Fruit fly (Drosophila melanogaster) whole organism, embryonic: ENCODE measurements around the gene AlaRS.

ENCODE experiments used
- Bteb2 ChIP-seq: fragments of 200-800 bp; sonication (Bioruptor generic); optimal IDR thresholded peaks from 2 replicates; lab custom pipeline; 2016; ENCODE audit warnings: missing biosample characterization, missing genetic modification characterization
- CG10274 ChIP-seq: fragments of 200-800 bp; sonication (Bioruptor generic); optimal IDR thresholded peaks from 3 replicates; lab custom pipeline; 2017; ENCODE audit warnings: missing biosample characterization, mild to moderate bottlenecking, missing genetic modification characterization
- CG10543 ChIP-seq: fragments of 200-800 bp; sonication (Bioruptor generic); optimal IDR thresholded peaks from 3 replicates; lab custom pipeline; 2017; ENCODE audit warnings: missing biosample characterization, mild to moderate bottlenecking, missing genetic modification characterization, moderate library complexity
- CG13894 ChIP-seq: fragments of 200-800 bp; sonication (Bioruptor generic); optimal IDR thresholded peaks from 3 replicates; lab custom pipeline; 2018; ENCODE audit warnings: missing biosample characterization, mild to moderate bottlenecking, missing genetic modification characterization, moderate library complexity
- CG15514 ChIP-seq: fragments of 200-800 bp; sonication (Bioruptor generic); optimal IDR thresholded peaks from 3 replicates; lab custom pipeline; 2017; ENCODE audit warnings: missing biosample characterization, missing genetic modification characterization, mild to moderate bottlenecking, moderate library complexity, missing genetic modification reagents
- CG16815 ChIP-seq: fragments of 200-800 bp; sonication (Bioruptor generic); optimal IDR thresholded peaks from 3 replicates; lab custom pipeline; 2017; ENCODE audit warnings: missing biosample characterization, mild to moderate bottlenecking, missing genetic modification characterization
- CG17568 ChIP-seq: fragments of 200-800 bp; sonication (Bioruptor generic); optimal IDR thresholded peaks from 2 replicates; lab custom pipeline; 2018; ENCODE audit warnings: missing biosample characterization, mild to moderate bottlenecking, missing genetic modification characterization, moderate library complexity
- CG1792 ChIP-seq: fragments of 200-800 bp; sonication (Bioruptor generic); optimal IDR thresholded peaks from 2 replicates; lab custom pipeline; 2016; ENCODE audit warnings: missing biosample characterization, missing genetic modification characterization
- CG2116 ChIP-seq: fragments of 200-800 bp; sonication (Bioruptor generic); optimal IDR thresholded peaks from 3 replicates; lab custom pipeline; 2018; ENCODE audit warnings: missing biosample characterization, mild to moderate bottlenecking, missing genetic modification characterization
- CG2889 ChIP-seq: fragments of 200-800 bp; sonication (Bioruptor generic); IDR thresholded peaks from 3 replicates; pipeline ENCODE4 v1.3.6; 2022; ENCODE audit warnings: missing biosample characterization, missing genetic modification characterization
- CG33557 ChIP-seq: fragments of 200-800 bp; sonication (Bioruptor generic); optimal IDR thresholded peaks from 2 replicates; lab custom pipeline; 2019; ENCODE audit warnings: missing biosample characterization, mild to moderate bottlenecking, missing genetic modification characterization, moderate library complexity
- CG4282 ChIP-seq: fragments of 200-800 bp; sonication (Bioruptor generic); optimal IDR thresholded peaks from 2 replicates; lab custom pipeline; 2016; ENCODE audit warnings: missing biosample characterization, missing genetic modification characterization
- CG4617 ChIP-seq: fragments of 200-800 bp; sonication (Bioruptor generic); optimal IDR thresholded peaks from 3 replicates; lab custom pipeline; 2016; ENCODE audit warnings: missing biosample characterization, missing genetic modification characterization, borderline replicate concordance
- CG4730 ChIP-seq: fragments of 200-800 bp; sonication (Bioruptor generic); IDR thresholded peaks from 2 replicates; pipeline ENCODE4 v1.3.6; 2022; ENCODE audit warnings: missing biosample characterization, missing genetic modification characterization
- CG5180 ChIP-seq: fragments of 200-800 bp; sonication (Bioruptor generic); optimal IDR thresholded peaks from 3 replicates; lab custom pipeline; 2017; ENCODE audit warnings: missing biosample characterization, missing genetic modification characterization, mild to moderate bottlenecking, moderate library complexity, missing genetic modification reagents
- CG6254 ChIP-seq: fragments of 200-800 bp; sonication (Bioruptor generic); optimal IDR thresholded peaks from 3 replicates; lab custom pipeline; 2017; ENCODE audit warnings: mild to moderate bottlenecking, missing biosample characterization, missing genetic modification reagents, missing genetic modification characterization
- CG7357 ChIP-seq: fragments of 200-800 bp; sonication (Bioruptor generic); IDR thresholded peaks from 3 replicates; pipeline ENCODE4 v1.3.6; 2022; ENCODE audit warnings: missing biosample characterization, missing genetic modification characterization
- CG7928 ChIP-seq: fragments of 200-800 bp; sonication (Bioruptor generic); optimal IDR thresholded peaks from 2 replicates; lab custom pipeline; 2017; ENCODE audit warnings: missing biosample characterization, mild to moderate bottlenecking, missing genetic modification characterization
- CG8290 ChIP-seq, 3 experiments: fragments of 200-800 bp; sonication (Bioruptor generic); optimal IDR thresholded peaks; 2 replicates each; lab custom pipeline; 2016 to 2019; ENCODE audit warnings: missing biosample characterization in 3 of 3, missing genetic modification characterization in 3 of 3, mild to moderate bottlenecking in 2 of 3, moderate library complexity in 1 of 3
- CG8924 ChIP-seq: fragments of 200-800 bp; optimal IDR thresholded peaks from 3 replicates; lab custom pipeline; 2019; ENCODE audit warnings: missing biosample characterization, mild to moderate bottlenecking, missing genetic modification characterization, moderate library complexity
- CG9437 ChIP-seq: fragments of 200-800 bp; sonication (Bioruptor generic); optimal IDR thresholded peaks from 2 replicates; lab custom pipeline; 2018; ENCODE audit warnings: missing biosample characterization, mild to moderate bottlenecking, missing genetic modification characterization
- CG9817 ChIP-seq: fragments of 200-800 bp; sonication (Bioruptor generic); optimal IDR thresholded peaks from 2 replicates; lab custom pipeline; 2018; ENCODE audit warnings: missing biosample characterization, mild to moderate bottlenecking, missing genetic modification characterization, moderate library complexity
- GATAe ChIP-seq: fragments of 200-800 bp; sonication (Bioruptor generic); conservative IDR thresholded peaks from 2 replicates; pipeline ENCODE4 v1.3.6; 2022; ENCODE audit warnings: missing biosample characterization, missing genetic modification characterization
- NK7.1 ChIP-seq: fragments of 200-800 bp; sonication (Bioruptor generic); optimal IDR thresholded peaks from 3 replicates; lab custom pipeline; 2016; ENCODE audit warnings: missing biosample characterization, missing genetic modification characterization
- NfI ChIP-seq: fragments of 200-800 bp; sonication (Bioruptor generic); optimal IDR thresholded peaks from 3 replicates; lab custom pipeline; 2018; ENCODE audit warnings: missing biosample characterization, mild to moderate bottlenecking, missing genetic modification characterization, moderate library complexity
- PHDP ChIP-seq: fragments of 200-800 bp; sonication (Bioruptor generic); optimal IDR thresholded peaks from 3 replicates; lab custom pipeline; 2018; ENCODE audit warnings: missing biosample characterization, mild to moderate bottlenecking, missing genetic modification characterization, moderate library complexity
- YL-1 ChIP-seq: fragments of 200-800 bp; sonication (Bioruptor generic); optimal IDR thresholded peaks from 3 replicates; lab custom pipeline; 2017; ENCODE audit warnings: missing biosample characterization, mild to moderate bottlenecking, missing genetic modification characterization
- ac ChIP-seq: fragments of 200-800 bp; sonication (Bioruptor generic); optimal IDR thresholded peaks from 3 replicates; lab custom pipeline; 2017; ENCODE audit warnings: missing biosample characterization, mild to moderate bottlenecking, missing genetic modification characterization
- ara ChIP-seq: fragments of 200-800 bp; sonication (Bioruptor generic); IDR thresholded peaks from 2 replicates; pipeline ENCODE4 v1.3.6; 2022; ENCODE audit warnings: missing biosample characterization, missing genetic modification characterization
- crp ChIP-seq, 2 experiments: fragments of 200-800 bp; sonication (Bioruptor generic); optimal IDR thresholded peaks; 2 replicates in 1 of 2; 3 replicates in 1 of 2; lab custom pipeline; 2017; ENCODE audit warnings: missing biosample characterization in 2 of 2, missing genetic modification characterization in 2 of 2, mild to moderate bottlenecking in 1 of 2, moderate library complexity in 1 of 2
- dan ChIP-seq: fragments of 200-800 bp; sonication (Bioruptor generic); IDR thresholded peaks from 2 replicates; pipeline ENCODE4 v1.3.6; 2022; ENCODE audit warnings: missing biosample characterization, missing genetic modification characterization
- ftz-f1 ChIP-seq: fragments of 200-800 bp; sonication (Bioruptor generic); optimal IDR thresholded peaks from 2 replicates; lab custom pipeline; 2016; ENCODE audit warnings: missing biosample characterization, missing genetic modification characterization
- gem ChIP-seq: fragments of 200-800 bp; sonication (Bioruptor generic); optimal IDR thresholded peaks from 2 replicates; lab custom pipeline; 2019; ENCODE audit warnings: missing biosample characterization, mild to moderate bottlenecking, missing genetic modification characterization, moderate library complexity
- hb ChIP-seq: fragments of 200-800 bp; sonication (Bioruptor generic); IDR thresholded peaks from 3 replicates; pipeline ENCODE4 v1.3.6; 2022; ENCODE audit warnings: missing biosample characterization, missing genetic modification characterization; ENCODE audit not compliant: partially characterized antibody
- ind ChIP-seq: fragments of 200-800 bp; sonication (Bioruptor generic); optimal IDR thresholded peaks from 3 replicates; lab custom pipeline; 2016; ENCODE audit warnings: missing biosample characterization, missing genetic modification characterization
- klu ChIP-seq: fragments of 200-800 bp; sonication (Bioruptor generic); IDR thresholded peaks from 2 replicates; pipeline ENCODE4 v1.3.6; 2022; ENCODE audit warnings: missing biosample characterization, missing genetic modification characterization
- lilli ChIP-seq: fragments of 200-800 bp; sonication (Bioruptor generic); optimal IDR thresholded peaks from 3 replicates; lab custom pipeline; 2016; ENCODE audit warnings: missing biosample characterization, missing genetic modification characterization
- mld ChIP-seq: fragments of 200-800 bp; sonication (Bioruptor generic); IDR thresholded peaks from 3 replicates; pipeline ENCODE4 v1.3.6; 2022; ENCODE audit warnings: missing biosample characterization, missing genetic modification characterization; ENCODE audit not compliant: partially characterized antibody
- pho ChIP-seq: fragments of 200-800 bp; sonication (Bioruptor generic); optimal IDR thresholded peaks from 2 replicates; lab custom pipeline; 2016; ENCODE audit warnings: missing biosample characterization, missing genetic modification characterization
- phol ChIP-seq: fragments of 200-800 bp; sonication (Bioruptor generic); optimal IDR thresholded peaks from 3 replicates; lab custom pipeline; 2018; ENCODE audit warnings: missing biosample characterization, mild to moderate bottlenecking, missing genetic modification characterization, moderate library complexity
- pzg ChIP-seq: fragments of 200-800 bp; sonication (Bioruptor generic); optimal IDR thresholded peaks from 3 replicates; lab custom pipeline; 2018; ENCODE audit warnings: missing biosample characterization, mild to moderate bottlenecking, missing genetic modification characterization, moderate library complexity
- sima ChIP-seq: fragments of 200-800 bp; sonication (Bioruptor generic); optimal IDR thresholded peaks from 2 replicates; lab custom pipeline; 2016; ENCODE audit warnings: missing biosample characterization, missing genetic modification characterization
- slou ChIP-seq: fragments of 200-800 bp; sonication (Bioruptor generic); optimal IDR thresholded peaks from 3 replicates; lab custom pipeline; 2016; ENCODE audit warnings: missing biosample characterization, missing genetic modification characterization
- sob ChIP-seq: fragments of 200-800 bp; sonication (Bioruptor generic); IDR thresholded peaks from 2 replicates; pipeline ENCODE4 v1.3.6; 2022; ENCODE audit warnings: missing biosample characterization, missing genetic modification characterization
- tin ChIP-seq: fragments of 200-800 bp; sonication (Bioruptor generic); optimal IDR thresholded peaks from 3 replicates; lab custom pipeline; 2016; ENCODE audit warnings: missing biosample characterization, missing genetic modification characterization
- trh ChIP-seq: fragments of 200-800 bp; sonication (Bioruptor generic); optimal IDR thresholded peaks from 2 replicates; lab custom pipeline; 2016; ENCODE audit warnings: missing biosample characterization, missing genetic modification characterization
- usp ChIP-seq: fragments of >200 bp; optimal IDR thresholded peaks from 2 replicates; lab custom pipeline; 2017; ENCODE audit warnings: missing biosample characterization, missing genetic modification characterization
- z ChIP-seq: fragments of 200-800 bp; sonication (Bioruptor generic); IDR thresholded peaks from 3 replicates; pipeline ENCODE4 v1.3.6; 2022; ENCODE audit warnings: missing biosample characterization, missing genetic modification characterization
- zen2 ChIP-seq: fragments of 200-800 bp; sonication (Bioruptor generic); IDR thresholded peaks from 3 replicates; pipeline ENCODE4 v1.3.6; 2022; ENCODE audit warnings: missing biosample characterization, missing genetic modification characterization; ENCODE audit not compliant: partially characterized antibody
- zfh2 ChIP-seq: fragments of 200-800 bp; sonication (Bioruptor generic); optimal IDR thresholded peaks from 2 replicates; lab custom pipeline; 2016; ENCODE audit warnings: missing biosample characterization, missing genetic modification characterization

AlaRS gene

DNA sequence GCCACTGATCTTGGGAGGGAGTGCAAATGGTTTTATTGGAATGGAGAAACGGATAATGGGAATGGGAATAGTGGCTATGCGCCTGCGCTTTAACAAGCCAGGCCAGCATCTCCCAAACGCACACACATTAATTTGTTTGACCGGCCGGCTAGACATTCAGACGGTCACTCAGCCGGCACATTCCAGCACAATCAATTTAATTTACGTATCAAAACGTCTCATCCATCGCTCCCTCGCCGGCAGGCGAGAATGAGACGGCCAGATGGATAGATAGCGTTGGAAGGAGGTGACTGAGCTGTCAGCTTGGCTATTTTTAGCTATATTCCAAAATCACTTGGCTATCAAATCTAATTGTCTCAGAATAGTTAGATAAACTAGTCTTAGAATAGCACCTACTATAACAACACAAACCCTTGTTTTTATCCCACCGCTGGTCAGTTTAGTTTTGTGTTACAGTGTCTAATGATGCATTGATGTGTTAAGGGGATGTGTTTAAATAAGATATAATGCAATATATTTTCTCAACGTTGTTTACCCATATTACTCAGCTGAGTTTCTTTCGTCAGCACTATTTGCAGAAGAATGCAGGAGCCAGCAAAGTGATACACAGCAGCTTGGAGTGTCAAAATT, 42.0 kb upstream of the AlaRS start (continued):
- TF ChIP-seq CG9437 (GFP tag; lab: Kevin White, UChicago), result no peak
- TF ChIP-seq sob (GFP tag; lab: Robert Waterston, UW), result no peak
- no peak for TF ChIP-seq CG1792 (GFP tag; lab: Kevin White, UChicago)
- no peak for TF ChIP-seq CG15514 (GFP tag; lab: Kevin White, UChicago)
- peak; percentile 9 for TF ChIP-seq CG5180
- no peak for TF ChIP-seq dan (GFP tag; lab: Robert Waterston, UW)
- TF ChIP-seq CG8290 (GFP tag; optimal IDR thresholded peaks at IDR 0.05; lab: Kevin White, UChicago), result no peak
- TF ChIP-seq CG8290 (tag; optimal IDR thresholded peaks at IDR 0.05; lab: Kevin White, UChicago), result no peak
- TF ChIP-seq sima (GFP tag; lab: Kevin White, UChicago), result no peak
- no peak for TF ChIP-seq CG9817
- TF ChIP-seq CG17568 (GFP tag; lab: Kevin White, UChicago), result no peak
- no peak for TF ChIP-seq CG2889 (GFP tag; lab: Robert Waterston, UW)
- peak; percentile 15 for TF ChIP-seq CG8924 (tag; lab: Kevin White, UChicago)
- no peak for TF ChIP-seq CG16815 (GFP tag; lab: Kevin White, UChicago)
- no peak for TF ChIP-seq hb (GFP tag; lab: Robert Waterston, UW)
- TF ChIP-seq zen2 (GFP tag; lab: Robert Waterston, UW), result no peak
- TF ChIP-seq CG7928 (GFP tag; lab: Kevin White, UChicago), result no peak
- no peak for TF ChIP-seq CG6254 (GFP tag; lab: Kevin White, UChicago)
- no peak for TF ChIP-seq trh (GFP tag; lab: Kevin White, UChicago)
- TF ChIP-seq ind, result no peak
- no peak for TF ChIP-seq pho (GFP tag; lab: Kevin White, UChicago)
- TF ChIP-seq crp (GFP tag; optimal IDR thresholded peaks at IDR 0.05; lab: Kevin White, UChicago), result no peak
- no peak for TF ChIP-seq usp (GFP tag; lab: Kevin White, UChicago)
- TF ChIP-seq zfh2 (GFP tag; lab: Kevin White, UChicago), result no peak
- TF ChIP-seq klu, result no peak
- no peak for TF ChIP-seq CG10274 (GFP tag; lab: Kevin White, UChicago)
- TF ChIP-seq CG33557 (GFP tag; lab: Kevin White, UChicago), result peak; percentile 29
- TF ChIP-seq ftz-f1 (GFP tag; lab: Kevin White, UChicago), result no peak
- TF ChIP-seq YL-1 (GFP tag; lab: Kevin White, UChicago), result no peak
- no peak for TF ChIP-seq CG13894
- no peak for TF ChIP-seq CG4617 (GFP tag; lab: Kevin White, UChicago)
- no peak for TF ChIP-seq Bteb2 (GFP tag; lab: Kevin White, UChicago)
- peak; percentile 26 for TF ChIP-seq PHDP (tag; lab: Kevin White, UChicago)
- no peak for TF ChIP-seq lilli (GFP tag; lab: Kevin White, UChicago)
- TF ChIP-seq tin (GFP tag; lab: Kevin White, UChicago), result no peak
- TF ChIP-seq CG10543, result no peak
- TF ChIP-seq NfI, result no peak
- TF ChIP-seq phol (tag; lab: Kevin White, UChicago), result no peak
- no peak for TF ChIP-seq CG7357 (GFP tag; lab: Robert Waterston, UW)
- no peak for TF ChIP-seq ac (GFP tag; lab: Kevin White, UChicago)
- TF ChIP-seq GATAe (GFP tag; lab: Robert Waterston, UW), result no peak
- TF ChIP-seq CG4282 (GFP tag; lab: Kevin White, UChicago), result no peak
- no peak for TF ChIP-seq slou (GFP tag; lab: Kevin White, UChicago)
- no peak for TF ChIP-seq NK7.1 (GFP tag; lab: Kevin White, UChicago)
- no peak for TF ChIP-seq z
- no peak for TF ChIP-seq CG4730 (GFP tag; lab: Robert Waterston, UW)
- peak; percentile 36 for TF ChIP-seq gem (tag; lab: Kevin White, UChicago)
- no peak for TF ChIP-seq pzg
- TF ChIP-seq ara (GFP tag; lab: Robert Waterston, UW), result no peak
- peak; percentile 8 for TF ChIP-seq CG2116
- TF ChIP-seq mld (GFP tag; lab: Robert Waterston, UW), result no peak
